Worm (Caenorhabditis elegans): Measurements from ENCODE around the gene H23N18.5.

DNA sequence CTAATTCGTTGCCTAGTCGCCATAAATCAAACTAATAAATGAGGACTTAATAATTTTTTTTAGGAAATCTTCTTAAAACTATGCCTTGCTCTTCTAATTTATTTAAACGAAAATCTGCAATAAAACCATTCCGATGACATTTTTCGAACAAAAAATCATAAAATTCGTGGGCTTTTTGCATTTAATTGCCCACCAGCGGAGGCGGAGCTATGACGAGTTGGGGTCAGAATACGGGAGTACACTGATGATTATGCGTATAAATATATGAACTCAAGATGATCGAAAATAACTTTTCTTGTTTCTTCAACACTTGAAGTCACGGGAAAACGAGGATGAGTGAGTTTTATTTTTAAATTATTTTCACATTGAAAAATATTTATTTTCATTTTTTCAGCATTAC lies 22.2 kb upstream of the H23N18.5 start, which contains the start of gene catp-2:
- TF ChIP-seq ztf-11 (tag; optimal IDR thresholded peaks at IDR 0.05) (no peak), peb-1 (tag; optimal IDR thresholded peaks at IDR 0.05) (no peak), nhr-12 (tag; optimal IDR thresholded peaks at IDR 0.05) (no peak), lin-11 (tag; optimal IDR thresholded peaks at IDR 0.05) (no peak), snpc-4 (tag; optimal IDR thresholded peaks at IDR 0.05) (no peak), skn-1 (tag; optimal IDR thresholded peaks at IDR 0.05) (no peak), nhr-23 (tag; optimal IDR thresholded peaks at IDR 0.05) (no peak), ceh-82 (tag; optimal IDR thresholded peaks at IDR 0.05) (no peak), unc-62 (GFP tag; optimal IDR thresholded peaks at IDR 0.05) (no peak), sma-9 (GFP tag; optimal IDR thresholded peaks at IDR 0.05) (no peak), sma-9 (tag; optimal IDR thresholded peaks at IDR 0.05) (no peak), lin-13 (GFP tag; optimal IDR thresholded peaks at IDR 0.05) (no peak), ama-1 (optimal IDR thresholded peaks at IDR 0.05) (no peak), unc-39 (tag; optimal IDR thresholded peaks at IDR 0.05) (no peak)

All from whole organism, L2 larva.